Worm (Caenorhabditis elegans) whole organism, L4 larva: Measurements from ENCODE around the gene pes-23.

ENCODE experiments used
- F44E2.7 ChIP-seq: fragments of 200-800 bp; sonication (Bioruptor generic); IDR thresholded peaks from 2 replicates; pipeline ENCODE4 v2.1.2; 2022; ENCODE audit warnings: missing genetic modification characterization, missing compliant biosample characterization
- Y48G9A.11 ChIP-seq: fragments of 200-800 bp; sonication (Bioruptor generic); IDR thresholded peaks from 2 replicates; pipeline ENCODE4 v1.3.6; 2022; ENCODE audit warnings: missing genetic modification reagents, missing genetic modification characterization, missing compliant biosample characterization
- Y5F2A.4 ChIP-seq: fragments of 200-800 bp; sonication (Bioruptor generic); optimal IDR thresholded peaks from 2 replicates; lab custom pipeline; 2018; ENCODE audit warnings: mild to moderate bottlenecking, missing genetic modification characterization, missing compliant biosample characterization
- attf-4 ChIP-seq: sonication (generic microtip); optimal IDR thresholded peaks from 3 replicates; lab custom pipeline; 2017; ENCODE audit warnings: missing biosample characterization, missing genetic modification characterization
- jun-1 ChIP-seq: fragments of 150-350 bp; optimal IDR thresholded peaks from 2 replicates; lab custom pipeline; 2014; ENCODE audit warnings: missing biosample characterization, missing genetic modification reagents, missing genetic modification characterization
- lir-3 ChIP-seq: sonication (generic microtip); optimal IDR thresholded peaks from 2 replicates; lab custom pipeline; 2016; ENCODE audit warnings: mild to moderate bottlenecking, missing genetic modification characterization, missing compliant biosample characterization
- nhr-11 ChIP-seq: fragments of 150-350 bp; optimal IDR thresholded peaks from 2 replicates; lab custom pipeline; 2014; ENCODE audit warnings: missing biosample characterization, missing genetic modification characterization
- nhr-28 ChIP-seq: fragments of 150-350 bp; optimal IDR thresholded peaks from 2 replicates; lab custom pipeline; 2014; ENCODE audit warnings: missing biosample characterization, missing genetic modification characterization
- nhr-76 ChIP-seq: fragments of 150-350 bp; optimal IDR thresholded peaks from 2 replicates; lab custom pipeline; 2014; ENCODE audit warnings: missing biosample characterization, missing genetic modification characterization
- nhr-77 ChIP-seq: fragments of 150-350 bp; optimal IDR thresholded peaks from 2 replicates; lab custom pipeline; 2014; ENCODE audit warnings: missing biosample characterization, missing genetic modification characterization
- pqm-1 ChIP-seq: sonication (generic microtip); optimal IDR thresholded peaks from 2 replicates; lab custom pipeline; 2017; ENCODE audit warnings: missing biosample characterization, missing genetic modification characterization
- skn-1 ChIP-seq: fragments of 150-350 bp; optimal IDR thresholded peaks from 2 replicates; lab custom pipeline; 2014; ENCODE audit warnings: missing biosample characterization, missing genetic modification characterization
- spr-3 ChIP-seq: fragments of 200-800 bp; sonication (Bioruptor generic); optimal IDR thresholded peaks from 2 replicates; lab custom pipeline; 2018; ENCODE audit warnings: mild to moderate bottlenecking, missing genetic modification characterization, missing compliant biosample characterization
- unc-62 ChIP-seq, 3 experiments: fragments of 150-350 bp in 1 of 3; sonication (generic microtip); optimal IDR thresholded peaks in 2 of 3; peaks in 1 of 3; 1 replicate in 1 of 3; 2 replicates in 2 of 3; lab custom pipeline; 2014 to 2017; ENCODE audit warnings: missing biosample characterization in 3 of 3, missing genetic modification characterization in 3 of 3, missing genetic modification reagents in 3 of 3, missing genotype in 1 of 3

ce11 chrX:6913989-6914388, 12.8 kb downstream of the pes-23 start, which contains the start of gene nhx-4:
- TF ChIP-seq F44E2.7 (GFP tag; lab: Robert Waterston, UW) (no peak), nhr-76 (no peak), Y5F2A.4 (GFP tag; lab: Kevin White, UChicago) (no peak), Y48G9A.11 (GFP tag; lab: Robert Waterston, UW) (no peak), attf-4 (no peak), jun-1 (tag; lab: Kevin White, UChicago) (no peak), nhr-11 (tag; lab: Kevin White, UChicago) (no peak), nhr-28 (tag; lab: Kevin White, UChicago) (no peak), pqm-1 (tag; lab: Kevin White, UChicago) (no peak), skn-1 (tag; lab: Kevin White, UChicago) (no peak), nhr-77 (tag; lab: Kevin White, UChicago) (no peak), unc-62 (GFP tag; optimal IDR thresholded peaks at IDR 0.05 in 1 of 2; lab: Kevin White, UChicago) (no peak), unc-62 (tag; optimal IDR thresholded peaks at IDR 0.05; lab: Kevin White, UChicago) (no peak), lir-3 (tag; lab: Kevin White, UChicago) (no peak), spr-3 (GFP tag; lab: Kevin White, UChicago) (no peak)
